Worm (Caenorhabditis elegans) whole organism, L1 larva: Measurements from ENCODE around the gene npr-30.

Experiments
- Y116A8C.19 ChIP-seq: sonication (generic microtip); optimal IDR thresholded peaks from 2 replicates; lab custom pipeline; 2016; ENCODE audit warnings: missing compliant biosample characterization, missing genetic modification characterization, borderline replicate concordance
- dpl-1 ChIP-seq, 3 experiments: fragments of 150-350 bp in 2 of 3; sonication (generic microtip) in 1 of 3; optimal IDR thresholded peaks; 2 replicates each; lab custom pipeline; 2014 to 2017; ENCODE audit warnings: missing biosample characterization in 3 of 3, missing genetic modification characterization in 3 of 3, missing genetic modification reagents in 3 of 3
- lin-14 ChIP-seq: fragments of 200-800 bp; sonication (Bioruptor generic); optimal IDR thresholded peaks from 2 replicates; lab custom pipeline; 2018; ENCODE audit warnings: mild to moderate bottlenecking, missing genetic modification characterization, moderate library complexity, missing compliant biosample characterization
- lin-35 ChIP-seq, 2 experiments: fragments of 150-350 bp; optimal IDR thresholded peaks; 2 replicates each; lab custom pipeline; 2014; ENCODE audit warnings: missing biosample characterization in 2 of 2, missing genetic modification characterization in 2 of 2, missing genetic modification reagents in 2 of 2
- nhr-11 ChIP-seq: fragments of 150-350 bp; optimal IDR thresholded peaks from 2 replicates; lab custom pipeline; 2014; ENCODE audit warnings: missing biosample characterization, missing genetic modification characterization
- nhr-20 ChIP-seq: sonication (generic microtip); optimal IDR thresholded peaks from 2 replicates; lab custom pipeline; 2016; ENCODE audit warnings: mild to moderate bottlenecking, missing genetic modification characterization, missing compliant biosample characterization
- snu-23 ChIP-seq: sonication (generic microtip); optimal IDR thresholded peaks from 2 replicates; lab custom pipeline; 2016; ENCODE audit warnings: missing genetic modification characterization, missing compliant biosample characterization
- vab-15 ChIP-seq: sonication (generic microtip); optimal IDR thresholded peaks from 2 replicates; lab custom pipeline; 2017; ENCODE audit warnings: missing genotype, mild to moderate bottlenecking, missing genetic modification characterization, missing compliant biosample characterization

ce11 chrIII:30399-30798 lies 27.3 kb downstream of the npr-30 start:
- TF ChIP-seq lin-14 (GFP tag; lab: Kevin White, UChicago), result peak; percentile 76
- TF ChIP-seq snu-23, result no peak
- TF ChIP-seq nhr-11 (tag; lab: Kevin White, UChicago), result no peak
- TF ChIP-seq dpl-1 (GFP tag; optimal IDR thresholded peaks at IDR 0.05; lab: Kevin White, UChicago), result no peak
- no peak for TF ChIP-seq Y116A8C.19 (tag; lab: Kevin White, UChicago)
- no peak for TF ChIP-seq nhr-20 (tag; lab: Kevin White, UChicago)
- no peak for TF ChIP-seq vab-15 (tag; lab: Kevin White, UChicago)
- no peak for TF ChIP-seq lin-35 (GFP tag; optimal IDR thresholded peaks at IDR 0.05; lab: Kevin White, UChicago)
